Worm (Caenorhabditis elegans) whole organism, L4 larva: Measurements from ENCODE around the gene lec-5.

Experiments used
- F49E8.2 ChIP-seq: sonication (generic microtip); optimal IDR thresholded peaks from 2 replicates; lab custom pipeline; 2016; ENCODE audit warnings: missing compliant biosample characterization, mild to moderate bottlenecking, missing genetic modification characterization, borderline replicate concordance
- ceh-28 ChIP-seq: fragments of 150-350 bp; optimal IDR thresholded peaks from 2 replicates; lab custom pipeline; 2014; ENCODE audit warnings: missing biosample characterization, missing genetic modification reagents, missing genetic modification characterization
- egl-43 ChIP-seq: fragments of 200-800 bp; sonication (Bioruptor generic); IDR thresholded peaks from 2 replicates; pipeline ENCODE4 v1.3.6; 2022; ENCODE audit warnings: missing genetic modification reagents, missing genetic modification characterization, missing compliant biosample characterization
- lsy-2 ChIP-seq, 2 experiments: fragments of 150-350 bp in 1 of 2; sonication (generic microtip) in 1 of 2; optimal IDR thresholded peaks; 2 replicates each; lab custom pipeline; 2014 to 2017; ENCODE audit warnings: missing biosample characterization in 2 of 2, missing genetic modification characterization in 2 of 2
- mxl-2 ChIP-seq: fragments of 200-800 bp; sonication (Bioruptor generic); conservative IDR thresholded peaks from 2 replicates; pipeline ENCODE4 v1.3.6; 2022; ENCODE audit warnings: missing genetic modification reagents, missing genetic modification characterization, missing compliant biosample characterization
- nhr-237 ChIP-seq: sonication (generic microtip); optimal IDR thresholded peaks from 2 replicates; lab custom pipeline; 2017; ENCODE audit warnings: missing biosample characterization, missing genetic modification characterization
- nhr-28 ChIP-seq: fragments of 150-350 bp; optimal IDR thresholded peaks from 2 replicates; lab custom pipeline; 2014; ENCODE audit warnings: missing biosample characterization, missing genetic modification characterization
- nhr-77 ChIP-seq: fragments of 150-350 bp; optimal IDR thresholded peaks from 2 replicates; lab custom pipeline; 2014; ENCODE audit warnings: missing biosample characterization, missing genetic modification characterization

- TF ChIP-seq nhr-28 (tag; lab: Kevin White, UChicago) (no peak), F49E8.2 (tag; lab: Kevin White, UChicago) (no peak), lsy-2 (tag; optimal IDR thresholded peaks at IDR 0.05; lab: Kevin White, UChicago) (no peak), ceh-28 (tag; lab: Kevin White, UChicago) (no peak), nhr-237 (tag; lab: Kevin White, UChicago) (no peak), mxl-2 (GFP tag; lab: Robert Waterston, UW) (no peak), egl-43 (GFP tag; lab: Robert Waterston, UW) (no peak), nhr-77 (tag; lab: Kevin White, UChicago) (no peak)
Measured at ce11 chrII:5831373-5831772, 9.5 kb downstream of the lec-5 start.
